Worm (Caenorhabditis elegans) whole organism, mixed stage, embryonic: ENCODE data around the gene atgl-1.
A peak's percentile ranks its signal among the peaks of the same experiment; 100 is the strongest.

Source experiments
- ceh-39 ChIP-seq: fragments of 150-350 bp; optimal IDR thresholded peaks from 2 replicates; lab custom pipeline; 2014; ENCODE audit warnings: missing biosample characterization, missing genetic modification characterization
- ham-2 ChIP-seq: fragments of 200-800 bp; sonication (Bioruptor generic); optimal IDR thresholded peaks from 2 replicates; lab custom pipeline; 2018; ENCODE audit warnings: mild to moderate bottlenecking, missing genetic modification characterization, missing compliant biosample characterization
- lin-13 ChIP-seq: fragments of 150-350 bp; optimal IDR thresholded peaks from 2 replicates; lab custom pipeline; 2014; ENCODE audit warnings: missing biosample characterization, missing genetic modification characterization
- lsy-2 ChIP-seq: fragments of 150-350 bp; optimal IDR thresholded peaks from 2 replicates; lab custom pipeline; 2014; ENCODE audit warnings: missing biosample characterization, missing genetic modification characterization
- mep-1 ChIP-seq: fragments of 150-350 bp; optimal IDR thresholded peaks from 2 replicates; lab custom pipeline; 2017; ENCODE audit warnings: missing biosample characterization, missing genetic modification reagents, missing genetic modification characterization, inconsistent platforms
- pha-4 ChIP-seq: fragments of 150-350 bp; optimal IDR thresholded peaks from 2 replicates; lab custom pipeline; 2018; ENCODE audit warnings: missing biosample characterization, missing genetic modification reagents, missing genetic modification characterization

DNA sequence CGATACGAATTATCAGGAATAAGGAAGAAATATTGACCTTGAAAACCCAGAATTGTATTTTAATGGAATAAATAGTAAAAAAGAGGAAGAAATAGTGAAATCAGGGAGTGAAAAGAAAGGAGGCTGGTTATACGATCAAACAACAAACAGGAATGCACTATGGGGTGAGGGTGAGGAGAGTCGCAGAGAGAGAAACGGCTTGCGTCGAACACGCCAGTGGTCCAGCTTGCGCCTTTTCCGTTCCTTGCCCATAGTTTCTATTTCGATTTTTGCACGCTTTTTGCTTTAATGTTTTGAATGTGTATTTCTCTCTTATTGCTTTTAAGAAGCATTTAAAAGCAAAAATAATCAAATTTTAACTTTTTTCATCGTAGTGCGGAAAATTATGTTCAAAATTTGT lies 34.4 kb upstream of the atgl-1 start:
- TF ChIP-seq ceh-39 (no peak), lin-13 (tag; lab: Kevin White, UChicago) (peak; percentile 83), mep-1 (peak; percentile 89), lsy-2 (tag; lab: Kevin White, UChicago) (peak; percentile 82), pha-4 (tag; lab: Kevin White, UChicago) (peak; percentile 75), ham-2 (GFP tag; lab: Kevin White, UChicago) (peak; percentile 75)
